Fruit fly (Drosophila melanogaster): Measurements from ENCODE around the gene CG33689.

Gene CG33689

DNA sequence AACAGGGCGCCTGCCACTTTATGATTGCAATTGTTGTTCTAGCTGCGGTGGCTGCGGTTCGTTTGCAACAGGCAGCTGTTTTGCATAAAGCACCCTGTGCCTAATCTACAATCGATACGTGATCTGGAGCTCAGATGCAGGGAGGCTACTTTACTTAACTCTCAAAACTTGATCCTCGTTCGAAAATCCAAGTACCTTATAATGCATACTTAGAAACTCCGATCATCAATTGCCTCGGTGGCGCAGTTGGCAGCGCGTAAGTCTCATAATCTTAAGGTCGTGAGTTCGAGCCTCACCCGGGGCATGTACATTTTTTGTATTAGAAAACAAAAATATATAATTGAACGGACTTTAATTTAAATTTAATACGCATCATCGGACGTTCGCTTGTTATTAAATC is 21.8 kb downstream of the CG33689 start (continued):
- TF ChIP-seq CG30431 (GFP tag; optimal IDR thresholded peaks at IDR 0.05), result no peak
- no peak for TF ChIP-seq HLHmδ (GFP tag; optimal IDR thresholded peaks at IDR 0.05)
- peak; percentile 18; the same call in 1 of the 2 replicates for TF ChIP-seq amos (GFP tag; IDR thresholded peaks at IDR 0.05; ENCODE audit: partially characterized antibody)
- TF ChIP-seq CG8478 (optimal IDR thresholded peaks at IDR 0.05), result no peak
- no peak for TF ChIP-seq CG3281 (GFP tag; optimal IDR thresholded peaks at IDR 0.05)
- no peak for TF ChIP-seq ems (GFP tag; optimal IDR thresholded peaks at IDR 0.05)
- no peak for TF ChIP-seq ash1 (GFP tag; optimal IDR thresholded peaks at IDR 0.05)
- TF ChIP-seq Six4 (GFP tag; optimal IDR thresholded peaks at IDR 0.05), result no peak
- TF ChIP-seq her (GFP tag; optimal IDR thresholded peaks at IDR 0.05), result no peak
- TF ChIP-seq Gsc (GFP tag; IDR thresholded peaks at IDR 0.05), result 0 out of 2 replicates have a peak, but pooled peaks have one; percentile 5
- TF ChIP-seq CG12071 (GFP tag; optimal IDR thresholded peaks at IDR 0.05), result no peak
- no peak for TF ChIP-seq CG5245 (GFP tag; optimal IDR thresholded peaks at IDR 0.05)
- TF ChIP-seq Blimp-1 (GFP tag; optimal IDR thresholded peaks at IDR 0.05), result no peak
- TF ChIP-seq NfI (GFP tag; optimal IDR thresholded peaks at IDR 0.05), result no peak
- TF ChIP-seq Spps (tag; optimal IDR thresholded peaks at IDR 0.05), result no peak
- no peak for TF ChIP-seq Fer2 (tag; optimal IDR thresholded peaks at IDR 0.05)
- no peak for TF ChIP-seq Doc2 (GFP tag; IDR thresholded peaks at IDR 0.05)
- TF ChIP-seq ara (GFP tag; IDR thresholded peaks at IDR 0.05), result no peak
- TF ChIP-seq zen2 (GFP tag; IDR thresholded peaks at IDR 0.05; ENCODE audit: partially characterized antibody), result no peak
- no peak for TF ChIP-seq CG6813 (GFP tag; optimal IDR thresholded peaks at IDR 0.05)

DNA sequence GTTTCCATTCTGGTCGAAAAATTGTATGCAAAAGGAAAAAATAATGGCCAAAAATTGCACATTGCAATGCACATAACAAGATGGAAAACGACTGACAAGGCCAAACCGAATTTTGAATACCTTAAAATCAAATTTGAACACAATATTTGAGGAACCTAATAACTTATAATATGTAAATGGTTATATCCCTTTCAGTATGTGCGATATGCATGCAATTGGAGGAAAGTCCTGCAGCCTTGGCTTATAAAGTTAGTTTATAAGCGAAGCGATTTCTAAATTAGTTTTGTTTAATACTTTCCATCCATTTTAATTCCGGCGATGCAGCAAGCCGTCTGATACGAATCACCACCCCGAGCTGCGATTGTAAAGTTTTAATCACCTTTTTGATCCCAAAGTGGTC is 25.1 kb downstream of the CG33689 start:
- no peak for TF ChIP-seq CG8281 (tag; optimal IDR thresholded peaks at IDR 0.05)
- TF ChIP-seq CG42726 (GFP tag; IDR thresholded peaks at IDR 0.05; ENCODE audit: partially characterized antibody), result no peak
- TF ChIP-seq fd96Cb (tag; optimal IDR thresholded peaks at IDR 0.05), result no peak
- no peak for TF ChIP-seq ash1 (GFP tag; optimal IDR thresholded peaks at IDR 0.05)
- TF ChIP-seq H2.0 (GFP tag; IDR thresholded peaks at IDR 0.05), result no peak
- no peak for TF ChIP-seq CG9215 (GFP tag; IDR thresholded peaks at IDR 0.05)
- peak; percentile 46 for TF ChIP-seq Ets65A (GFP tag)
- no peak for TF ChIP-seq gsb-n (tag; optimal IDR thresholded peaks at IDR 0.05)

DNA sequence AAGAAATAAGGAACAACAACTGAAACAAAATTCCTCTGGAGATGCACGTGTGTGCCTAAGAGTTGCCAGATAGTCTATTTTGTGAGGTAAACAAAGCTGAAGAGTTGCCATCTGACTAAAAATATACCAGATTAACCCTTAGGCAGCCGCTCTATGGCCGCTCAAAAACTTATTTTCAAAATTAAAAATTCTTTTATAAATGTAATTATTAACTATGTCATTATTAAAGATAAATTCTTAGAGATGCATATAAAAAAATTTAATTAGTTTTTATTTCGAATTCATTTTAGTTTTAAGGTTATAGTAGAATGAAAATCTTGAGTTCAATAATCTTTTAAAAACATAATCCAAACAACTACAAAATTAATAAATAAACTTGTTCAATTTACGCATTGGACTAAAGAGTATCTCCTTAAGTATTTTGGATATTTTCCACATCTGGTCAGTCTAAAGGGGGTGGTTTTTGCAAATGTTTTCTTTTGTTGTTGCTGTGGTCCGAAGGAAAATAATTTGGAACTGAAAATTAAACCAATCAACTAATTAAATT is 28.7 kb downstream of the CG33689 start, which contains the start of gene Tmx3:
Gene Tmx3, plus strand, starts transcription at position 442 of the 547 bp plus-strand sequence.
- TF ChIP-seq Stat92E (GFP tag; optimal IDR thresholded peaks at IDR 0.05) (peak in 1 of 3 experiments; percentile 45), CG12942 (GFP tag; optimal IDR thresholded peaks at IDR 0.05) (peak; percentile 89), dpn (GFP tag; optimal IDR thresholded peaks at IDR 0.05) (peak; percentile 66 to 90), vfl (GFP tag; optimal IDR thresholded peaks at IDR 0.05) (peak; percentile 49), CG12299 (tag; optimal IDR thresholded peaks at IDR 0.05) (peak; percentile 85), CG10654 (GFP tag; optimal IDR thresholded peaks at IDR 0.05) (peak; percentile 87), Dip3 (GFP tag; optimal IDR thresholded peaks at IDR 0.05) (peak; percentile 72), mam (GFP tag; optimal IDR thresholded peaks at IDR 0.05) (peak; percentile 81), CG11085 (GFP tag; IDR thresholded peaks at IDR 0.05) (peak; percentile 92), HLH4C (GFP tag; IDR thresholded peaks at IDR 0.05; ENCODE audit: partially characterized antibody) (no peak), CG10431 (GFP tag; optimal IDR thresholded peaks at IDR 0.05) (peak; percentile 59), E2f1 (GFP tag; IDR thresholded peaks at IDR 0.05) (peak; percentile 92), BtbVII (GFP tag; optimal IDR thresholded peaks at IDR 0.05) (no peak), Poxn (GFP tag; IDR thresholded peaks at IDR 0.05) (peak; percentile 79), h (optimal IDR thresholded peaks at IDR 0.05) (no peak), gsb (GFP tag; IDR thresholded peaks at IDR 0.05) (no peak), sob (GFP tag; IDR thresholded peaks at IDR 0.05) (peak; percentile 95), CG18599 (GFP tag; optimal IDR thresholded peaks at IDR 0.05) (no peak), CG12769 (tag; optimal IDR thresholded peaks at IDR 0.05) (no peak), jumu (GFP tag; optimal IDR thresholded peaks at IDR 0.05) (peak; percentile 23), Nf-YC (tag; optimal IDR thresholded peaks at IDR 0.05) (peak; percentile 3), CG7745 (tag; optimal IDR thresholded peaks at IDR 0.05) (no peak), sim (GFP tag; IDR thresholded peaks at IDR 0.05) (0 out of 2 replicates have a peak, but pooled peaks have one; percentile 50)
